Worm (Caenorhabditis elegans): ENCODE data around the gene ssu-2.

- no peak for TF ChIP-seq ama-1 (optimal IDR thresholded peaks at IDR 0.05)
- no peak for TF ChIP-seq dve-1 (tag; optimal IDR thresholded peaks at IDR 0.05)
- no peak for TF ChIP-seq elt-4 (tag; optimal IDR thresholded peaks at IDR 0.05)
- TF ChIP-seq dmd-4 (tag; optimal IDR thresholded peaks at IDR 0.05; ENCODE audit: borderline replicate concordance): no peak
- no peak for TF ChIP-seq unc-42 (tag; optimal IDR thresholded peaks at IDR 0.05)
- TF ChIP-seq sox-2 (GFP tag; IDR thresholded peaks at IDR 0.05): no peak
- TF ChIP-seq elt-2 (tag; optimal IDR thresholded peaks at IDR 0.05): no peak
- TF ChIP-seq rnt-1 (tag; optimal IDR thresholded peaks at IDR 0.05): no peak
Measured at ce11 chrIV:14384194-14384593, 23.1 kb downstream of the ssu-2 start.
